Worm (Caenorhabditis elegans): ENCODE data around the gene R09D1.13.

DNA sequence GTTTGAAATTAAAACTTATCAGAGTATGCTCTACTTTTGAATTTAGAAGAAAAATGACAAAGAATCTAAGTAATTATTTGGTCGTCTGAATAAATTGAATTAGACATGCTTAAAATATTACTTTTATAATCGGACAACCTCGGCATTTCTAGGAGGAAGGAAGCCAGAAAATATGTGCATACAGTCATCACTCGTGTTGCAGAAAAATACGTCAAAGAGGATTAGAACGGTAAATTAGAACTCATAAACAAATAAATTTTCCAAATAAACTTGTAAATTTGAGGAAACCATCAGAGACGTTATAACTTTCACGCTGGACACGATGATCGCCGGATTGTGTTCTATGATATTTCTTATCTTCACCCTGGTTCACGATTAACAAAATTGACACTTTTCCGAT lies 9.0 kb upstream of the R09D1.13 start, which contains the start of gene chil-19:
- TF ChIP-seq nhr-25 (tag; optimal IDR thresholded peaks at IDR 0.05), result no peak
- no peak for TF ChIP-seq ztf-11 (tag; optimal IDR thresholded peaks at IDR 0.05)
- TF ChIP-seq F13H6.1 (tag; optimal IDR thresholded peaks at IDR 0.05), result no peak

Data from whole organism, L2 larva.